Fruit fly (Drosophila melanogaster) whole organism, prepupa: ENCODE data around the gene Pp1-87B.

Source experiments
- Blimp-1 ChIP-seq: fragments of 200-800 bp; sonication (Bioruptor generic); optimal IDR thresholded peaks from 3 replicates; lab custom pipeline; 2017; ENCODE audit warnings: missing biosample characterization, missing genetic modification characterization, mild to moderate bottlenecking, moderate library complexity, missing genetic modification reagents
- CG10631 ChIP-seq: fragments of 200-800 bp; sonication (Bioruptor generic); optimal IDR thresholded peaks from 2 replicates; lab custom pipeline; 2016; ENCODE audit warnings: missing biosample characterization, missing genetic modification characterization
- CG10669 ChIP-seq: fragments of 200-800 bp; sonication (Bioruptor generic); optimal IDR thresholded peaks from 3 replicates; lab custom pipeline; 2018; ENCODE audit warnings: missing biosample characterization, mild to moderate bottlenecking, missing genetic modification characterization, moderate library complexity
- CG11762 ChIP-seq: fragments of 200-800 bp; sonication (Bioruptor generic); optimal IDR thresholded peaks from 3 replicates; lab custom pipeline; 2016; ENCODE audit warnings: missing biosample characterization, missing genetic modification characterization; ENCODE audit not compliant: insufficient read depth
- CG11902 ChIP-seq: fragments of 200-800 bp; sonication (Bioruptor generic); optimal IDR thresholded peaks from 3 replicates; lab custom pipeline; 2016; ENCODE audit warnings: missing biosample characterization, missing genetic modification characterization
- CG15336 ChIP-seq: fragments of 200-800 bp; sonication (Bioruptor generic); IDR thresholded peaks from 2 replicates; pipeline ENCODE4 v1.3.6; 2022; ENCODE audit warnings: missing biosample characterization, missing genetic modification characterization
- CG1621 ChIP-seq: fragments of 200-800 bp; sonication (Bioruptor generic); optimal IDR thresholded peaks from 3 replicates; lab custom pipeline; 2018; ENCODE audit warnings: missing biosample characterization, mild to moderate bottlenecking, missing genetic modification characterization
- CG3032 ChIP-seq: fragments of 200-800 bp; optimal IDR thresholded peaks from 2 replicates; lab custom pipeline; 2019; ENCODE audit warnings: missing biosample characterization, mild to moderate bottlenecking, missing genetic modification characterization, moderate library complexity
- CG31627 ChIP-seq: fragments of 200-800 bp; sonication (Bioruptor generic); optimal IDR thresholded peaks from 3 replicates; lab custom pipeline; 2016; ENCODE audit warnings: missing biosample characterization, missing genetic modification characterization
- CG32006 ChIP-seq: fragments of 200-800 bp; sonication (Bioruptor generic); optimal IDR thresholded peaks from 3 replicates; lab custom pipeline; 2017; ENCODE audit warnings: missing biosample characterization, mild to moderate bottlenecking, missing genetic modification characterization
- CG3919 ChIP-seq: fragments of 200-800 bp; sonication (Bioruptor generic); optimal IDR thresholded peaks from 3 replicates; lab custom pipeline; 2016; ENCODE audit warnings: missing biosample characterization, missing genetic modification characterization
- CG6163 ChIP-seq: fragments of 200-800 bp; sonication (Bioruptor generic); IDR thresholded peaks from 3 replicates; pipeline ENCODE4 v1.3.6; 2022; ENCODE audit warnings: missing biosample characterization, missing genetic modification characterization
- CG6276 ChIP-seq: fragments of 200-800 bp; sonication (Bioruptor generic); optimal IDR thresholded peaks from 2 replicates; lab custom pipeline; 2017; ENCODE audit warnings: missing biosample characterization, mild to moderate bottlenecking, missing genetic modification characterization
- CG6854 ChIP-seq: fragments of 200-800 bp; sonication (Bioruptor generic); optimal IDR thresholded peaks from 2 replicates; lab custom pipeline; 2017; ENCODE audit warnings: missing biosample characterization, mild to moderate bottlenecking, missing genetic modification characterization
- CG7368 ChIP-seq: fragments of 200-800 bp; sonication (Bioruptor generic); optimal IDR thresholded peaks from 3 replicates; lab custom pipeline; 2016; ENCODE audit warnings: missing biosample characterization, missing genetic modification characterization
- CG8119 ChIP-seq: fragments of 200-800 bp; sonication (Bioruptor generic); IDR thresholded peaks from 3 replicates; pipeline ENCODE4 v1.3.6; 2022; ENCODE audit warnings: missing biosample characterization, missing genetic modification characterization
- CG8319 ChIP-seq: fragments of 200-800 bp; sonication (Bioruptor generic); optimal IDR thresholded peaks from 3 replicates; lab custom pipeline; 2016; ENCODE audit warnings: missing biosample characterization, missing genetic modification characterization
- CG8632 ChIP-seq: fragments of 200-800 bp; sonication (Bioruptor generic); optimal IDR thresholded peaks from 3 replicates; lab custom pipeline; 2016; ENCODE audit warnings: missing biosample characterization, missing genetic modification characterization
- Eip75B ChIP-seq: fragments of 200-800 bp; sonication (Bioruptor generic); optimal IDR thresholded peaks from 3 replicates; lab custom pipeline; 2016; ENCODE audit warnings: missing biosample characterization, missing genetic modification characterization
- Eip78C ChIP-seq: fragments of 200-800 bp; sonication (Bioruptor generic); peaks from one replicate; lab custom pipeline; 2016; ENCODE audit warnings: missing biosample characterization, missing genetic modification characterization
- Ets21C ChIP-seq: fragments of 200-800 bp; sonication (Bioruptor generic); optimal IDR thresholded peaks from 3 replicates; lab custom pipeline; 2016; ENCODE audit warnings: missing biosample characterization, missing genetic modification characterization
- Ets96B ChIP-seq: fragments of 200-800 bp; optimal IDR thresholded peaks from 2 replicates; lab custom pipeline; 2019; ENCODE audit warnings: missing biosample characterization, mild to moderate bottlenecking, missing genetic modification characterization, moderate library complexity
- Gug ChIP-seq: fragments of 200-800 bp; sonication (Bioruptor generic); IDR thresholded peaks from 2 replicates; pipeline ENCODE4 v1.3.6; 2022; ENCODE audit warnings: missing biosample characterization, missing genetic modification characterization
- Hr38 ChIP-seq: sonication (Bioruptor generic); optimal IDR thresholded peaks from 2 replicates; lab custom pipeline; 2016; ENCODE audit warnings: missing biosample characterization, missing genetic modification characterization
- OdsH ChIP-seq: fragments of 200-800 bp; sonication (Bioruptor generic); optimal IDR thresholded peaks from 3 replicates; lab custom pipeline; 2016; ENCODE audit warnings: missing biosample characterization, missing genetic modification characterization
- Smox ChIP-seq: fragments of 200-800 bp; sonication (Bioruptor generic); optimal IDR thresholded peaks from 3 replicates; lab custom pipeline; 2016; ENCODE audit warnings: missing biosample characterization, missing genetic modification characterization
- Sox14 ChIP-seq: fragments of 200-800 bp; sonication (Bioruptor generic); optimal IDR thresholded peaks from 3 replicates; lab custom pipeline; 2016; ENCODE audit warnings: missing biosample characterization, missing genetic modification characterization
- Sox15 ChIP-seq: fragments of 200-800 bp; sonication (Bioruptor generic); optimal IDR thresholded peaks from 3 replicates; lab custom pipeline; 2016; ENCODE audit warnings: missing biosample characterization, missing genetic modification characterization
- dac ChIP-seq: fragments of 200-800 bp; sonication (Bioruptor generic); optimal IDR thresholded peaks from 2 replicates; lab custom pipeline; 2017; ENCODE audit warnings: missing biosample characterization, mild to moderate bottlenecking, missing genetic modification characterization
- dsx ChIP-seq: fragments of 200-800 bp; optimal IDR thresholded peaks from 3 replicates; lab custom pipeline; 2019; ENCODE audit warnings: missing biosample characterization, mild to moderate bottlenecking, missing genetic modification characterization, moderate library complexity; ENCODE audit not compliant: poor library complexity, severe bottlenecking
- eg ChIP-seq: fragments of 200-800 bp; sonication (Bioruptor generic); IDR thresholded peaks from 3 replicates; pipeline ENCODE4 v1.3.6; 2022; ENCODE audit warnings: missing biosample characterization, missing genetic modification characterization
- esn ChIP-seq: fragments of 200-800 bp; sonication (Bioruptor generic); optimal IDR thresholded peaks from 2 replicates; lab custom pipeline; 2016; ENCODE audit warnings: missing biosample characterization, mild to moderate bottlenecking, missing genetic modification characterization, moderate library complexity
- fd59A ChIP-seq: fragments of 200-800 bp; sonication (Bioruptor generic); optimal IDR thresholded peaks from 2 replicates; lab custom pipeline; 2017; ENCODE audit warnings: missing biosample characterization, mild to moderate bottlenecking, missing genetic modification characterization, missing genetic modification reagents
- fd85E ChIP-seq: fragments of 200-800 bp; sonication (Bioruptor generic); optimal IDR thresholded peaks from 3 replicates; lab custom pipeline; 2016; ENCODE audit warnings: missing biosample characterization, missing genetic modification characterization
- fkh ChIP-seq: fragments of 200-800 bp; sonication (Bioruptor generic); optimal IDR thresholded peaks from 3 replicates; lab custom pipeline; 2017; ENCODE audit warnings: missing biosample characterization, mild to moderate bottlenecking, missing genetic modification characterization, moderate library complexity
- lz ChIP-seq: fragments of 200-800 bp; sonication (Bioruptor generic); optimal IDR thresholded peaks from 3 replicates; lab custom pipeline; 2016; ENCODE audit warnings: missing biosample characterization, missing genetic modification characterization
- net ChIP-seq: fragments of 200-800 bp; sonication (Bioruptor generic); optimal IDR thresholded peaks from 3 replicates; lab custom pipeline; 2016; ENCODE audit warnings: missing biosample characterization, missing genetic modification characterization
- salr ChIP-seq, 2 experiments: fragments of 200-800 bp; sonication (Bioruptor generic); optimal IDR thresholded peaks; 3 replicates each; lab custom pipeline; 2016 to 2018; ENCODE audit warnings: missing biosample characterization in 2 of 2, missing genetic modification characterization in 2 of 2, mild to moderate bottlenecking in 1 of 2
- spab ChIP-seq: fragments of 200-800 bp; sonication (Bioruptor generic); optimal IDR thresholded peaks from 2 replicates; lab custom pipeline; 2017; ENCODE audit warnings: missing biosample characterization, mild to moderate bottlenecking, missing genetic modification characterization, missing genetic modification reagents
- svp ChIP-seq: fragments of 200-800 bp; sonication (Bioruptor generic); peaks from one replicate; lab custom pipeline; 2016; ENCODE audit warnings: missing biosample characterization, missing genetic modification characterization
- topi ChIP-seq: fragments of 200-800 bp; sonication (Bioruptor generic); optimal IDR thresholded peaks from 3 replicates; lab custom pipeline; 2016; ENCODE audit warnings: missing biosample characterization, missing genetic modification characterization

Gene Pp1-87B

DNA sequence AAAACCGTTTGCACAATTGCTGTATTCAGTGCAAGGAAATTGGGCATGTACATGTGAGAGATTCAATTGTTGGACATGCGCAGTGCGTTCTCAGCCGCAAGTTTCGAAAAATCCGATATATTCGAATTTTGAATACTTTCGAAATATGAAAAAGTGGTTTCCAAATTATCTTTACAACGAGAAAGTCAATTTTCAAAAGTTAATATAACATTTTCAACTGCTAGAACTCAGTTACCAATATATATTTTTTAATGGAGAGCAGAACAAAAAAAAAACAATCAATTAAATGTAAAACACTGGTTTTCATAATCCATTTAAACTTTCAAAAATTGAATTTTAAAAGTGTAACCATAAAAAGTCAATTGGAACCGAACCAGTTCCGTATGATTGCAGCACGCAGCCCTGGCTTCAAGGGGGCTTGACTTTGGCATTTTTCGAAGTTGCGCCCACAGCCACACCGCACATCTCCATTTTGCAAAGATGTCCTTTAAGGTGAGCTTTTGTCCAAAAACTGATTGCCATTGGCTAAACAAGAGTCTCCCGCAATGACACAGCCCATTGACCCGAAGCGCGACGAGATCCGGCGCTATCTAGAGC, 3.2 kb downstream of the Pp1-87B start, which contains the start of the genes Scgbeta and CG17202:
TSS of gene Scgbeta (minus strand) at position 51 of the 597 bp plus-strand sequence.
TSS of gene CG17202 (plus strand) at position 390 of the 597 bp plus-strand sequence.
- TF ChIP-seq topi (GFP tag; lab: Kevin White, UChicago) (no peak), esn (GFP tag; lab: Kevin White, UChicago) (peak; percentile 28)

DNA sequence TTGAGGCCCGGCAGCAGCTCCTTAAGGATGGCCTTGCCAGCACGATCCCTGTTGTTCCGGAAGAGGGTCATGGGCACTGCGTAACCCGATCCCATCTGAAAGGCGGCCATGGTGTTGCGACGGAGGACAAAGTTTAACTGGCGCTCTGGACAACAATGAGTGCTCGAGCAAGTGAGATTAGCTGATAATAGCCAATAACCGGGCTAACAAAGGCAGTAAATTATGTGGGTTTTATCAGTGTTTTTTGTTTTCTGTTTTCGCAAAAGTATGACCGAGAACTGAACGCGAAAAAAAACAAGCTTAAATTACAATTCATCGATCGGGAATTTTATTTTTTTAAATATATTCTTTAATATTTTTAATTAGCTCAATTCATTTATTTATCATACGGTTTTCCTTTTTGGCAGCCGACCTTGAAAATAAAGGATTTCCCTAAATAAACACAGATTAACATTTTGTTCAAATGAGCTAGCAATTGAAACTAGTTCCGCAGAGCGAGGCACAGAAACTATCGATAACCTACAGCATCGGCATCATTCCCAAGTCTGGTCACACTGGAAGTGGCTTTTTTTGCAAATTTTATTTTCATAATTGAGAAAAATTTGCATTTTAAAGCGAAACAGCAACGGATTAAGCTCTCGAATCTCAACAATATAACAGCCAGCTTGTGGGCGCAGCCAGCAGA, 12.3 kb downstream of the Pp1-87B start, which contains the start of the genes Dip-C and pps:
TSS of gene Dip-C (minus strand) at position 486 of the 685 bp plus-strand sequence.
TSS of gene pps (plus strand) at position 555 of the 685 bp plus-strand sequence.
- TF ChIP-seq CG3919 (GFP tag; lab: Kevin White, UChicago) (no peak), fkh (GFP tag; lab: Kevin White, UChicago) (no peak), CG8632 (GFP tag; lab: Kevin White, UChicago) (no peak), spab (no peak), CG11762 (GFP tag; lab: Kevin White, UChicago) (no peak), CG1621 (tag; lab: Kevin White, UChicago) (no peak), Smox (GFP tag; lab: Kevin White, UChicago) (no peak), CG32006 (no peak), Ets21C (no peak), CG10631 (no peak), CG10669 (GFP tag; lab: Kevin White, UChicago) (no peak), net (GFP tag; lab: Kevin White, UChicago) (no peak), CG6854 (GFP tag; lab: Kevin White, UChicago) (peak; percentile 51), CG15336 (GFP tag; lab: Robert Waterston, UW) (no peak), CG31627 (GFP tag; lab: Kevin White, UChicago) (no peak), Eip75B (GFP tag; lab: Kevin White, UChicago) (no peak), lz (GFP tag; lab: Kevin White, UChicago) (no peak), CG7368 (GFP tag; lab: Kevin White, UChicago) (no peak), dsx (GFP tag; lab: Kevin White, UChicago) (no peak), Sox14 (GFP tag; lab: Kevin White, UChicago) (peak; percentile 63), fd85E (no peak), Sox15 (no peak), OdsH (GFP tag; lab: Kevin White, UChicago) (no peak), Hr38 (no peak), esn (GFP tag; lab: Kevin White, UChicago) (peak; percentile 32), CG3032 (tag; lab: Kevin White, UChicago) (peak; percentile 10), Eip78C (GFP tag; lab: Kevin White, UChicago) (no peak)

DNA sequence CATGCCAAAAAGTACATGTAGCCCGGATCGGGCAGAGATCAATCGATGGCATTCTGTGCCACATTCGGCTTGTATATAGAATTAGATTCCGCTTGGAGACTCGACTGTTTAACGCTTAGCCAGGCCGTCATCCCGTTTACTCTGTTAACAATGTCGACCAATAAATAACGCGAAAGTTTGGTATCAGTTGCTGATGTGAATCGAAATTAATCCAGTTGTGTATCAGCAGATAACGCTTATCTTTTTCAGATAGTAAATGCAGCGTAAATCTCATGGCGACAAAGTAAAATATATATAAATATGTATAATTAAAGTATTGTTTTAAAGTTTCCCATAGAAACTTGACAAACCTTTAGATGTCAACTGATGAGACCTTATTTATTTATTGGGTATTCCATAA, 14.3 kb downstream of the Pp1-87B start:
- no peak for TF ChIP-seq CG3919 (GFP tag; lab: Kevin White, UChicago)
- no peak for TF ChIP-seq dac (GFP tag; lab: Kevin White, UChicago)
- TF ChIP-seq CG6276 (GFP tag; lab: Kevin White, UChicago) = no peak
- TF ChIP-seq Blimp-1 (GFP tag; lab: Kevin White, UChicago) = no peak
- no peak for TF ChIP-seq topi (GFP tag; lab: Kevin White, UChicago)
- TF ChIP-seq fd59A (GFP tag; lab: Kevin White, UChicago) = no peak
- no peak for TF ChIP-seq CG8119 (GFP tag; lab: Robert Waterston, UW)

DNA sequence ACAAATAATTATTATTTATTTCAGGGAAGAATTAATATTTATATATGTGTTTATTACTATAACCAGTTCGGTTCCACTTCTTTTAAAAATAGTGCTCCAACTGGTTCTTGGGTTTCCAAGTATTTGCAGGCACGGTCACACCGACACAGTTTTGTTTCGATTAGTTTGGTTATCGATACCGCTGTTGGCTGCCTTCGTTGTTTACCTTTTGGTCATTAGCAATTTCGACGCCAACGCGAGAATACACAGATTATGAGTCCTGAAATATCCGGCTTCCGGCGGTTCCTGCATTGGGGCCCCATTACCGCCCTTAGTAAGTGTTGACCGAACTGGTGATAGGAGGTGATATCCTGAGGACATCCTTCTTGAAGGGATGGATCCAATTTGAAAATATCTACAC, 17.6 kb downstream of the Pp1-87B start, which contains the start of gene CG5196:
TSS of gene CG5196 (plus strand) at position 157 of the 400 bp plus-strand sequence.
- TF ChIP-seq CG15336 (GFP tag; lab: Robert Waterston, UW) = 0 out of 2 replicates have a peak, but pooled peaks have one; percentile 25
- TF ChIP-seq Ets96B (tag; lab: Kevin White, UChicago) = peak; percentile 10
- TF ChIP-seq CG11902 (GFP tag; lab: Kevin White, UChicago) = no peak
- peak; percentile 25 for TF ChIP-seq esn (GFP tag; lab: Kevin White, UChicago)
- peak; percentile 25 for TF ChIP-seq CG6854 (GFP tag; lab: Kevin White, UChicago)
- no peak for TF ChIP-seq Gug (GFP tag; lab: Robert Waterston, UW)
- TF ChIP-seq Eip78C (GFP tag; lab: Kevin White, UChicago) = peak; percentile 67
- no peak for TF ChIP-seq net (GFP tag; lab: Kevin White, UChicago)
- peak; percentile 93 for TF ChIP-seq fkh (GFP tag; lab: Kevin White, UChicago)
- no peak for TF ChIP-seq CG31627 (GFP tag; lab: Kevin White, UChicago)
- peak; percentile 4 for TF ChIP-seq Sox14 (GFP tag; lab: Kevin White, UChicago)
- no peak for TF ChIP-seq fd85E
- no peak for TF ChIP-seq salr (GFP tag; optimal IDR thresholded peaks at IDR 0.05; lab: Kevin White, UChicago)
- no peak for TF ChIP-seq dsx (GFP tag; lab: Kevin White, UChicago)
- TF ChIP-seq Hr38 = no peak
- no peak for TF ChIP-seq dac (GFP tag; lab: Kevin White, UChicago)
- TF ChIP-seq CG6163 = peak; percentile 20; the same call in 1 of the 3 replicates
- TF ChIP-seq eg = no peak
- TF ChIP-seq CG1621 (tag; lab: Kevin White, UChicago) = no peak
- TF ChIP-seq CG8319 (GFP tag; lab: Kevin White, UChicago) = no peak
- TF ChIP-seq svp (GFP tag; lab: Kevin White, UChicago) = no peak
- no peak for TF ChIP-seq CG3919 (GFP tag; lab: Kevin White, UChicago)
